Worm (Caenorhabditis elegans): ENCODE measurements around the gene C02B8.7.

- TF ChIP-seq nhr-11 (tag; optimal IDR thresholded peaks at IDR 0.05) (no peak), unc-55 (GFP tag; optimal IDR thresholded peaks at IDR 0.05) (no peak), mdl-1 (tag; optimal IDR thresholded peaks at IDR 0.05) (no peak), unc-62 (GFP tag; optimal IDR thresholded peaks at IDR 0.05) (no peak), ceh-16 (tag; optimal IDR thresholded peaks at IDR 0.05) (no peak), nhr-12 (tag; optimal IDR thresholded peaks at IDR 0.05) (no peak), lin-39 (tag; optimal IDR thresholded peaks at IDR 0.05) (no peak)
Observed at ce11 chrX:8103899-8104298, 33.8 kb downstream of the C02B8.7 start, which contains the start of gene K07E3.2.

All from whole organism, L2 larva.